Fruit fly (Drosophila melanogaster): ENCODE measurements around the gene Mnt.
A peak's percentile ranks its signal among the peaks of the same experiment; 100 is the strongest.

The Mnt gene

dm6 chrX:3696540-3697206 is 25.1 kb downstream of the Mnt start (continued):
- TF ChIP-seq Lhr (GFP tag; optimal IDR thresholded peaks at IDR 0.05) (no peak), Ada2b (GFP tag; IDR thresholded peaks at IDR 0.05) (no peak), CG12071 (GFP tag; optimal IDR thresholded peaks at IDR 0.05) (no peak), phol (tag; optimal IDR thresholded peaks at IDR 0.05) (peak; percentile 25), CG3065 (GFP tag; optimal IDR thresholded peaks at IDR 0.05) (no peak), CG9817 (tag; optimal IDR thresholded peaks at IDR 0.05) (no peak), Trl (optimal IDR thresholded peaks at IDR 0.05) (peak; percentile 65 to 85), Trl (GFP tag; optimal IDR thresholded peaks at IDR 0.05) (no peak), CG14710 (tag; optimal IDR thresholded peaks at IDR 0.05) (peak; percentile 2), hkb (optimal IDR thresholded peaks at IDR 0.05) (no peak), hkb (GFP tag; IDR thresholded peaks at IDR 0.05) (no peak), CG2712 (tag; optimal IDR thresholded peaks at IDR 0.05) (peak; percentile 37), CG10274 (GFP tag; optimal IDR thresholded peaks at IDR 0.05) (no peak)

- TF ChIP-seq pb (GFP tag; optimal IDR thresholded peaks at IDR 0.05) (no peak), CG17568 (GFP tag; optimal IDR thresholded peaks at IDR 0.05) (peak; percentile 13), CG15479 (GFP tag; optimal IDR thresholded peaks at IDR 0.05) (peak; percentile 55), Eip74EF (GFP tag; optimal IDR thresholded peaks at IDR 0.05) (peak in 1 of 2 experiments; percentile 40), CG4730 (GFP tag; IDR thresholded peaks at IDR 0.05) (no peak), BtbVII (GFP tag; optimal IDR thresholded peaks at IDR 0.05) (no peak), CG17802 (tag; optimal IDR thresholded peaks at IDR 0.05) (no peak), CG14710 (tag; optimal IDR thresholded peaks at IDR 0.05) (peak; percentile 27), run (tag; optimal IDR thresholded peaks at IDR 0.05) (no peak), CoRest (tag; optimal IDR thresholded peaks at IDR 0.05) (peak; percentile 4), CG3838 (GFP tag; optimal IDR thresholded peaks at IDR 0.05) (no peak), CG16813 (GFP tag; IDR thresholded peaks at IDR 0.05; ENCODE audit: partially characterized antibody) (peak; percentile 85; the same call in 2 of the 3 replicates), p53 (GFP tag; optimal IDR thresholded peaks at IDR 0.05) (no peak), cato (GFP tag; optimal IDR thresholded peaks at IDR 0.05; ENCODE audit: borderline replicate concordance) (no peak), sna (GFP tag; IDR thresholded peaks at IDR 0.05; ENCODE audit: partially characterized antibody) (peak; percentile 77), D19B (GFP tag; optimal IDR thresholded peaks at IDR 0.05) (no peak), CG6813 (GFP tag; optimal IDR thresholded peaks at IDR 0.05) (no peak), psq (GFP tag; optimal IDR thresholded peaks at IDR 0.05) (no peak), Asciz (GFP tag; optimal IDR thresholded peaks at IDR 0.05) (peak; percentile 4), sens-2 (GFP tag; IDR thresholded peaks at IDR 0.05) (no peak), aop (GFP tag; IDR thresholded peaks at IDR 0.05) (no peak), ro (GFP tag; IDR thresholded peaks at IDR 0.05) (no peak), CG10462 (GFP tag; optimal IDR thresholded peaks at IDR 0.05) (peak; percentile 83), CG5180 (GFP tag; optimal IDR thresholded peaks at IDR 0.05) (peak; percentile 22), kah (GFP tag; optimal IDR thresholded peaks at IDR 0.05) (no peak), E2f1 (GFP tag; IDR thresholded peaks at IDR 0.05) (no peak), bsh (GFP tag; optimal IDR thresholded peaks at IDR 0.05) (peak in 1 of 2 experiments; percentile 17), Deaf1 (tag; optimal IDR thresholded peaks at IDR 0.05) (no peak), CG2712 (tag; optimal IDR thresholded peaks at IDR 0.05) (peak; percentile 29), bbx (GFP tag; IDR thresholded peaks at IDR 0.05; ENCODE audit: partially characterized antibody) (peak; percentile 85), CG3847 (GFP tag; IDR thresholded peaks at IDR 0.05) (no peak), nerfin-1 (tag; optimal IDR thresholded peaks at IDR 0.05) (peak; percentile 89), Lhr (GFP tag; optimal IDR thresholded peaks at IDR 0.05) (no peak), sd (tag; optimal IDR thresholded peaks at IDR 0.05) (peak; percentile 94), CG7786 (GFP tag; optimal IDR thresholded peaks at IDR 0.05) (no peak), CG30020 (tag; optimal IDR thresholded peaks at IDR 0.05) (no peak), Nf-YC (tag; optimal IDR thresholded peaks at IDR 0.05) (peak; percentile 94), gsb-n (tag; optimal IDR thresholded peaks at IDR 0.05) (peak; percentile 48)
These were observed 32.6 kb downstream of the Mnt start for dm6 chrX:3704204-3704660.
